Worm (Caenorhabditis elegans): Measurements from ENCODE around the gene srg-8.

Gene srg-8

DNA sequence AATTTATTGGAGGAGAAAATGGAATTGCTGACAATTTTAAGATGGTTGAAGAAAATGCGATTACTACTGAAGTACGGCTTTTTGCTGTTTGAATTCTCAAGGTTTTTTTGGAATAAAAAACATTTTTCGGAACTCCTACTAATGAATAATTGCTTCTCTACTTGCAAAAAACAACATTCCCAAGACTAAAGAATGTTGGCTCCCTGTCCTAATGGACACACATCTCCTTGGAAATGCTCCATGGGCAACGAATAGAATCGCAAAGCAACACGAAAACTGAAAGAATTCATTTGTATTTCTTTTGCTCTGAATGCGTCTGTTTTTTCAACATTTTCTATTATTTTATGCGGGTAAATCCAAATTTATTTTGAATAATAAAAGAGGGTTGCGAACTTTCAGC lies 18.2 kb upstream of the srg-8 start, which contains the start of gene C18F10.2:
Gene C18F10.2 (plus strand): TSS at position 301 of the 400 bp plus-strand sequence.
- no peak for TF ChIP-seq set-16 (GFP tag; IDR thresholded peaks at IDR 0.05)
- TF ChIP-seq ztf-7 (tag; optimal IDR thresholded peaks at IDR 0.05): no peak
- no peak for TF ChIP-seq ama-1 (optimal IDR thresholded peaks at IDR 0.05)
- no peak for TF ChIP-seq mdl-1 (tag; optimal IDR thresholded peaks at IDR 0.05)
- no peak for TF ChIP-seq fkh-10 (GFP tag; optimal IDR thresholded peaks at IDR 0.05)
- no peak for TF ChIP-seq F10B5.3 (tag; optimal IDR thresholded peaks at IDR 0.05)
- TF ChIP-seq hlh-11 (tag; optimal IDR thresholded peaks at IDR 0.05): no peak
- TF ChIP-seq zip-11 (GFP tag; IDR thresholded peaks at IDR 0.05): no peak

DNA sequence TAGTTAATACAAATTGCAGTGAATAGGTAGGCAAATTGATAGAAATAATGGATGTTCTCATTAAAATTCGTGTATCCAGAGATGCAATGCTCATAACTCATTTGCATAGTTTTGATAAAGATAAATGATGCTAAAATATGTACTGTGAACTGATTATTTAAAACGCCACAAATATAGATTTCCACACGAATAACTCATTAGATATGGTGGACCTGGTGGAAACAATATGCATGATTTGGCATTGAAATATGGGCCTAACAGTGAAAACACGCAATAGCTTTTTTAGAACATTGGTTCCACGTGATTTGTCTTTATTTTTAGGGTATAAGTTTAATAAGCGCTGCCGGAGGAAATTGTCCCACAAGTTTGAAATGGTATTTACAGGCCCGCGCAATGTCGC lies 15.6 kb upstream of the srg-8 start, which contains the start of gene srg-3:
Gene srg-3 (minus strand): TSS at position 101 of the 400 bp plus-strand sequence.
- TF ChIP-seq mdt-29 (GFP tag; IDR thresholded peaks at IDR 0.05) (no peak), hlh-11 (tag; optimal IDR thresholded peaks at IDR 0.05) (no peak), lin-15B (tag; optimal IDR thresholded peaks at IDR 0.05) (no peak), unc-62 (GFP tag; optimal IDR thresholded peaks at IDR 0.05 in 1 of 2) (peak in 1 of 2 experiments; percentile 47), unc-62 (tag; optimal IDR thresholded peaks at IDR 0.05) (no peak), ztf-11 (tag; optimal IDR thresholded peaks at IDR 0.05) (no peak), spr-1 (tag; optimal IDR thresholded peaks at IDR 0.05) (no peak), aha-1 (tag) (peak; percentile 33), daf-12 (tag; optimal IDR thresholded peaks at IDR 0.05) (no peak), snpc-4 (tag; optimal IDR thresholded peaks at IDR 0.05) (no peak), php-3 (GFP tag; IDR thresholded peaks at IDR 0.05) (no peak), fkh-10 (GFP tag; optimal IDR thresholded peaks at IDR 0.05) (no peak), arid-1 (GFP tag; conservative IDR thresholded peaks at IDR 0.05) (no peak), lin-1 (GFP tag; IDR thresholded peaks at IDR 0.05) (no peak), jun-1 (tag; optimal IDR thresholded peaks at IDR 0.05) (no peak)

DNA sequence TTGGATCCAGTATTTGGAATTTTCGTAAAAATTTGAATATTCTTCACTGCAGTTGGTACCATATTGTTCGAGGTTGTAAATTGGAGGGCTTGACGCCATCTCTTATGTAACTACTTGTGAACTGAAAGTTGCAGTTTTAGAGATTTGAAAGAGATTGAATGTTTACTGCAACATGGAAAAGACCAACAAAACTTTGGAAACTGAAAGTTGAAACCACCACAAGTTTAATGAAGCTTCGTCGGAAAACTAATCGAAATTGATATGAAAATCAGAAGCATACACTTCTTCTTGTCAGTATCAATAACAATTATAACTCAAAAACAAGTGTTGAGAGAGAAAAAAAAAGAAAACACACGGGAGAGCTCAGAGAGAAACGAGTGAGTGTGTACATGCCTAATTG lies 13.4 kb upstream of the srg-8 start, which contains the start of gene srg-7:
Gene srg-7 (minus strand): TSS at position 101 of the 400 bp plus-strand sequence.
- TF ChIP-seq dmd-8 (GFP tag; IDR thresholded peaks at IDR 0.05) (no peak), set-16 (GFP tag; IDR thresholded peaks at IDR 0.05) (no peak), ceh-82 (tag; optimal IDR thresholded peaks at IDR 0.05) (no peak), ctbp-1 (GFP tag; IDR thresholded peaks at IDR 0.05) (no peak), nhr-10 (tag; optimal IDR thresholded peaks at IDR 0.05) (no peak), ZK546.5 (tag; optimal IDR thresholded peaks at IDR 0.05) (no peak), mdl-1 (tag; optimal IDR thresholded peaks at IDR 0.05) (no peak), F44E2.7 (GFP tag; IDR thresholded peaks at IDR 0.05) (no peak), mep-1 (tag; optimal IDR thresholded peaks at IDR 0.05) (no peak), daf-16 (GFP tag; optimal IDR thresholded peaks at IDR 0.05) (no peak), daf-16 (tag; optimal IDR thresholded peaks at IDR 0.05) (no peak), mdt-29 (GFP tag; IDR thresholded peaks at IDR 0.05) (no peak), nhr-42 (GFP tag; IDR thresholded peaks at IDR 0.05) (no peak), F49E8.2 (tag; optimal IDR thresholded peaks at IDR 0.05; ENCODE audit: borderline replicate concordance) (no peak), Y48G9A.11 (GFP tag; IDR thresholded peaks at IDR 0.05) (no peak), mxl-3 (GFP tag; optimal IDR thresholded peaks at IDR 0.05) (no peak), zip-11 (GFP tag; IDR thresholded peaks at IDR 0.05) (no peak), mes-2 (tag; optimal IDR thresholded peaks at IDR 0.05; ENCODE audit: poor library complexity, severe bottlenecking) (no peak), madf-9 (GFP tag; conservative IDR thresholded peaks at IDR 0.05) (no peak), lin-1 (GFP tag; IDR thresholded peaks at IDR 0.05) (no peak)

DNA sequence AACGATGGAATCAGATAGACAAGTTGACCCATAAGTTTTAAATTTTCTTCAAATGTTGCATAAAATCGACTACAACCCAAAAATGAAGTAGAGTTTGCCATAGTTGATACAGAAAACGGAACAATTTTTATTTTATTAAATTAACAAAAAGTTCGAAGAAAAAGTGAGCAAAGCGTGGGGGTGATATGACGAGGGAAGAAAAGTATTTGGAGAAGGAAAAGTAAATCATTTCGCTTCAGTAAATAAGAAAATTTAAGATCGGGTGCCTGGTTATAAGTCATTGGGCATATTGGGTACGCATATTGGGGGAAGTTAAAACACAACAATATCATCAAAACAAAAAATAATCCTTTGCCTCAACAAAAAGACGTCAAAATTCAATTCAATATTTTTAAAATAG lies 11.3 kb upstream of the srg-8 start, which contains the start of gene srg-6:
Gene srg-6 (minus strand): TSS at position 101 of the 400 bp plus-strand sequence.
- no peak for TF ChIP-seq sdz-12 (GFP tag; optimal IDR thresholded peaks at IDR 0.05)
- no peak for TF ChIP-seq daf-19 (GFP tag; conservative IDR thresholded peaks at IDR 0.05)
- no peak for TF ChIP-seq mdt-29 (GFP tag; IDR thresholded peaks at IDR 0.05)
- no peak for TF ChIP-seq spr-3 (GFP tag; optimal IDR thresholded peaks at IDR 0.05)

Measured in whole organism, L4 larva.